Worm (Caenorhabditis elegans) whole organism, mixed stage, embryonic: ENCODE results near the gene srd-20.

Experiments
- lin-13 ChIP-seq: fragments of 150-350 bp; optimal IDR thresholded peaks from 2 replicates; lab custom pipeline; 2014; ENCODE audit warnings: missing biosample characterization, missing genetic modification characterization
- nhr-12 ChIP-seq: fragments of 150-350 bp; optimal IDR thresholded peaks from 2 replicates; lab custom pipeline; 2014; ENCODE audit warnings: missing biosample characterization, missing genetic modification characterization
- nhr-237 ChIP-seq: fragments of 150-350 bp; optimal IDR thresholded peaks from 2 replicates; lab custom pipeline; 2014; ENCODE audit warnings: missing biosample characterization, missing genetic modification characterization
- pha-4 ChIP-seq: fragments of 150-350 bp; optimal IDR thresholded peaks from 2 replicates; lab custom pipeline; 2018; ENCODE audit warnings: missing biosample characterization, missing genetic modification reagents, missing genetic modification characterization
- snpc-4 ChIP-seq: fragments of 150-350 bp; optimal IDR thresholded peaks from 2 replicates; lab custom pipeline; 2014; ENCODE audit warnings: missing biosample characterization, missing genetic modification characterization
- sptf-1 ChIP-seq: sonication (generic microtip); optimal IDR thresholded peaks from 2 replicates; lab custom pipeline; 2017; ENCODE audit warnings: mild to moderate bottlenecking, missing genetic modification characterization, moderate library complexity, missing compliant biosample characterization
- tbx-8 ChIP-seq: fragments of 200-800 bp; sonication (Bioruptor generic); optimal IDR thresholded peaks from 2 replicates; lab custom pipeline; 2018; ENCODE audit warnings: mild to moderate bottlenecking, missing genetic modification characterization, moderate library complexity, missing compliant biosample characterization
- unc-120 ChIP-seq: sonication (generic microtip); optimal IDR thresholded peaks from 2 replicates; lab custom pipeline; 2017; ENCODE audit warnings: missing genetic modification characterization, missing compliant biosample characterization; ENCODE audit not compliant: poor library complexity, severe bottlenecking
- unc-39 ChIP-seq: fragments of 150-350 bp; optimal IDR thresholded peaks from 2 replicates; lab custom pipeline; 2014; ENCODE audit warnings: missing biosample characterization, missing genetic modification characterization
- unc-62 ChIP-seq: fragments of 150-350 bp; optimal IDR thresholded peaks from 2 replicates; lab custom pipeline; 2014; ENCODE audit warnings: missing biosample characterization, missing genetic modification reagents, missing genetic modification characterization
- zip-8 ChIP-seq: fragments of 150-350 bp; optimal IDR thresholded peaks from 2 replicates; lab custom pipeline; 2014; ENCODE audit warnings: missing biosample characterization, missing genetic modification characterization
- ztf-11 ChIP-seq: fragments of 150-350 bp; optimal IDR thresholded peaks from 2 replicates; lab custom pipeline; 2014; ENCODE audit warnings: missing biosample characterization, missing genetic modification characterization

ce11 chrV:6031585-6031984 lies 23.8 kb upstream of the srd-20 start:
- TF ChIP-seq nhr-12 (tag; lab: Kevin White, UChicago) (no peak), pha-4 (no peak), nhr-237 (no peak), ztf-11 (tag; lab: Kevin White, UChicago) (no peak), unc-62 (GFP tag; lab: Kevin White, UChicago) (no peak), unc-120 (tag; lab: Kevin White, UChicago) (no peak), tbx-8 (GFP tag; lab: Kevin White, UChicago) (no peak), unc-39 (tag; lab: Kevin White, UChicago) (no peak), snpc-4 (tag; lab: Kevin White, UChicago) (no peak), sptf-1 (tag; lab: Kevin White, UChicago) (no peak), zip-8 (tag; lab: Kevin White, UChicago) (no peak), lin-13 (tag; lab: Kevin White, UChicago) (no peak)
